Worm (Caenorhabditis elegans) whole organism, early embryonic: ENCODE data around the gene F28A10.1.

Experiments used
- B0310.2 ChIP-seq: sonication (generic microtip); optimal IDR thresholded peaks from 2 replicates; lab custom pipeline; 2016; ENCODE audit warnings: mild to moderate bottlenecking, missing genetic modification characterization, missing compliant biosample characterization
- ama-1 ChIP-seq: fragments of 150-350 bp; optimal IDR thresholded peaks from 2 replicates; lab custom pipeline; 2014
- ceh-36 ChIP-seq: sonication (generic microtip); optimal IDR thresholded peaks from 2 replicates; lab custom pipeline; 2016; ENCODE audit warnings: missing genetic modification characterization, inconsistent platforms, missing compliant biosample characterization
- ets-7 ChIP-seq: sonication (generic microtip); optimal IDR thresholded peaks from 2 replicates; lab custom pipeline; 2016; ENCODE audit warnings: missing genotype, missing genetic modification characterization, missing compliant biosample characterization
- flt-1 ChIP-seq: fragments of 200-800 bp; sonication (Bioruptor generic); IDR thresholded peaks from 2 replicates; pipeline ENCODE4 v1.3.6; 2022; ENCODE audit warnings: missing genetic modification characterization, missing compliant biosample characterization
- hmbx-1 ChIP-seq: sonication (generic microtip); optimal IDR thresholded peaks from 2 replicates; lab custom pipeline; 2016; ENCODE audit warnings: mild to moderate bottlenecking, missing genetic modification characterization, missing compliant biosample characterization
- hmg-4 ChIP-seq: fragments of 200-800 bp; sonication (Bioruptor generic); optimal IDR thresholded peaks from 2 replicates; lab custom pipeline; 2018; ENCODE audit warnings: mild to moderate bottlenecking, missing genetic modification characterization, missing compliant biosample characterization
- hnd-1 ChIP-seq: sonication (generic microtip); optimal IDR thresholded peaks from 2 replicates; lab custom pipeline; 2016; ENCODE audit warnings: missing genetic modification characterization, missing compliant biosample characterization
- pes-1 ChIP-seq: fragments of 200-800 bp; sonication (Bioruptor generic); IDR thresholded peaks from 2 replicates; pipeline ENCODE4 v1.3.6; 2022; ENCODE audit warnings: missing genetic modification reagents, missing genetic modification characterization, missing compliant biosample characterization
- scrt-1 ChIP-seq: fragments of 200-800 bp; sonication (Bioruptor generic); IDR thresholded peaks from 2 replicates; pipeline ENCODE4 v1.3.6; 2022; ENCODE audit warnings: missing genetic modification characterization, missing compliant biosample characterization
- sea-1 ChIP-seq: fragments of 200-800 bp; sonication (Bioruptor generic); conservative IDR thresholded peaks from 2 replicates; pipeline ENCODE4 v1.3.6; 2022; ENCODE audit warnings: missing genetic modification characterization, missing compliant biosample characterization
- tbx-37 ChIP-seq: fragments of 200-800 bp; sonication (Bioruptor generic); conservative IDR thresholded peaks from 2 replicates; pipeline ENCODE4 v1.3.6; 2022; ENCODE audit warnings: missing genetic modification reagents, missing genetic modification characterization, missing compliant biosample characterization
- tra-4 ChIP-seq: sonication (generic microtip); optimal IDR thresholded peaks from 2 replicates; lab custom pipeline; 2017; ENCODE audit warnings: missing genetic modification characterization, missing compliant biosample characterization

- TF ChIP-seq ama-1 (lab: Kevin White, UChicago) (no peak), tra-4 (tag; lab: Kevin White, UChicago) (no peak), pes-1 (GFP tag; lab: Robert Waterston, UW) (no peak), flt-1 (GFP tag; lab: Robert Waterston, UW) (no peak), hmg-4 (GFP tag; lab: Kevin White, UChicago) (no peak), sea-1 (no peak), hmbx-1 (tag; lab: Kevin White, UChicago) (no peak), hnd-1 (tag; lab: Kevin White, UChicago) (no peak), ets-7 (tag; lab: Kevin White, UChicago) (no peak), ceh-36 (no peak), tbx-37 (GFP tag; lab: Robert Waterston, UW) (no peak), scrt-1 (GFP tag; lab: Robert Waterston, UW) (no peak), B0310.2 (no peak)
Measured at ce11 chrII:803009-803408, 22.6 kb upstream of the F28A10.1 start, which contains the start of gene F46F5.13.
